Fruit fly (Drosophila melanogaster): ENCODE results near the gene myo.

Gene myo

DNA sequence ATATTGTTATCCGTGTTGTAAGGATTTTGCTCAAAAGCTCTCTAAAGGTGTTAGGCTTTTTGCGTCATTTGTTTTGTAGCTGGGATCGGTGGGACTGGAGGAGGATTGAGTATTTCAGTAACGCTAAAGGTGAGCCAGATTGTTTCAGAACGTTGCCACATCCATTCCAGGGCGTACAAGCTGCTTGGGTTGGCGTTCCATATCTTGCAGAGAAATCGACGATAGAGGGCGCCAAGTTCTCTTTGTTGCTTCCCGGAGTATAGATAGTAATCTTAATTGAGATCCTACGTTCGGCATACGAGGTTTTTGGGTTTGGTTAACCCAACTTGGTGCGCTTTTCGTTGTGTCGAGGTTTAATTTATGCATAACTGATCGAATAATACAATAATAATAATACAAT lies 22.8 kb upstream of the myo start:
- TF ChIP-seq CG14655 (GFP tag; optimal IDR thresholded peaks at IDR 0.05) (no peak), CG13204 (GFP tag; optimal IDR thresholded peaks at IDR 0.05) (no peak), Pif1A (GFP tag; optimal IDR thresholded peaks at IDR 0.05) (no peak), CG8159 (tag; optimal IDR thresholded peaks at IDR 0.05) (no peak), D1 (tag; optimal IDR thresholded peaks at IDR 0.05) (no peak), CG15710 (tag; optimal IDR thresholded peaks at IDR 0.05) (no peak), EcR (GFP tag; optimal IDR thresholded peaks at IDR 0.05) (no peak)

- TF ChIP-seq fd96Ca (GFP tag; IDR thresholded peaks at IDR 0.05) = no peak
These were observed 17.0 kb upstream of the myo start for dm6 chr4:712897-713296.

dm6 chr4:709730-710129 lies 13.9 kb upstream of the myo start:
- TF ChIP-seq CG4496 (GFP tag; IDR thresholded peaks at IDR 0.05) (no peak), fd96Ca (GFP tag; IDR thresholded peaks at IDR 0.05) (no peak), Snoo (tag; optimal IDR thresholded peaks at IDR 0.05) (no peak), Ets98B (GFP tag; IDR thresholded peaks at IDR 0.05) (no peak), D1 (tag; optimal IDR thresholded peaks at IDR 0.05) (no peak), CG34367 (tag; optimal IDR thresholded peaks at IDR 0.05) (no peak), CG10348 (GFP tag; IDR thresholded peaks at IDR 0.05) (no peak)

DNA sequence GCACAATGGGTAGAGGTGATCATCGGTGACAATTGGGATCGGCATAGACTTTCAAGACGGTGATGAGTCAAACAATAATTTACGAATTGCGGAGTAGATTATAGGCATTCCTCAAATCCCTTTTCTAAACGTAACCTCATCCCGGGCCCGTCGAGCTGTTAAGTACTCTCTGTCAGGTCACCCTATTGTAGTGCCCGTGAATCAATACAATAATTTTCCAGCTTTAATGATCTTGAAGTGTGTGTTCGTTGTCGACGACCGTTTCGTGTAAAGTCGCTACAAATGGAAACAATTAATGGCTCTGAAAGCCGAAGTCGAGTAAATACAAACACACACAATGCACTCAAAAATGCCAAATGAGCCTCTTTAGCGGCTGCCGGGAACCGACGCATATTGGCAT lies 12.8 kb upstream of the myo start:
- TF ChIP-seq CG34367 (tag; optimal IDR thresholded peaks at IDR 0.05) (no peak), CG15710 (tag; optimal IDR thresholded peaks at IDR 0.05) (no peak), CG4496 (GFP tag; IDR thresholded peaks at IDR 0.05) (no peak), CG17806 (tag; optimal IDR thresholded peaks at IDR 0.05) (no peak), EcR (GFP tag; optimal IDR thresholded peaks at IDR 0.05) (no peak), CG12605 (GFP tag; IDR thresholded peaks at IDR 0.05) (no peak), CG10348 (GFP tag; IDR thresholded peaks at IDR 0.05) (no peak), fd96Ca (GFP tag; IDR thresholded peaks at IDR 0.05) (no peak), Snoo (tag; optimal IDR thresholded peaks at IDR 0.05) (no peak), CG14655 (GFP tag; optimal IDR thresholded peaks at IDR 0.05) (no peak), CG13204 (GFP tag; optimal IDR thresholded peaks at IDR 0.05) (no peak), CG32121 (GFP tag; IDR thresholded peaks at IDR 0.05) (no peak), Pif1B (GFP tag; optimal IDR thresholded peaks at IDR 0.05) (no peak)

- TF ChIP-seq CG14655 (GFP tag; optimal IDR thresholded peaks at IDR 0.05) (no peak), Pif1B (GFP tag; optimal IDR thresholded peaks at IDR 0.05) (no peak), gl (tag; optimal IDR thresholded peaks at IDR 0.05) (no peak), Pif1A (GFP tag; optimal IDR thresholded peaks at IDR 0.05) (no peak), CG4496 (GFP tag; IDR thresholded peaks at IDR 0.05) (no peak)
These were observed 11.0 kb upstream of the myo start for dm6 chr4:706847-707246.

DNA sequence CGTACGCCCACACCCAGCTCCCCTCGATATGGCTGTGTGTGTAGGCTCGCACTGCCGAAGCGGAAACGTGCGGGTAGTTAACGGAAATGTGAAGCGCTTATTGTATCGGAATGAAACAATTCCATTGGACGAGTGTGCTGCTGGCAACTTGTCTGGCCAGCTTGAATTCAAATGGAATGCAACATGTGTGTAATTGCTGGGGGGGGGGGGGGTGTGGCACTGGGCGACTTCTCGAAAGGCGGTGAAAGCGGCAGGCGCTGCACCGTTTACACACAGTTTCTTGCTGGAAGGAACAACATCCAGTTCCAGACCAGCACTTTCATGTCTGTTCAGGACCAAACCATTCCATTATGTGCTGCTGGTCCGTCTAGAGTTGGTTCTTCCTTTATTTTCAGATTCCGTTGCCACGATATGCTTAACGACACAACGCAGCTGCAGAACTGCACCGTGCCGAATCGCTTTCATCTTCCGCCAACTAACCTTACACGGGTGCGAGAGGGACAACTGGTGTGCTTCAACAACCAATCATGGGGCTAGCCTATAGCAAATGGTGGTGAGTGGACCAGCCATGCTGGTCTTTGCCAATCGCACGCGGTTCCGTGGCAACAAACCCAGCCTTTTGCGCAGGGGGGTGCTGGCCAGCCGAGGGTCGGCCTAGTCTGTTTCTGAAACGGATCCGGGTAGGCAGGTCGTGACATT lies 8.3 kb upstream of the myo start:
- TF ChIP-seq CG15710 (tag; optimal IDR thresholded peaks at IDR 0.05) (no peak), CG12605 (GFP tag; IDR thresholded peaks at IDR 0.05) (no peak), Ets98B (GFP tag; IDR thresholded peaks at IDR 0.05) (no peak), gl (tag; optimal IDR thresholded peaks at IDR 0.05) (no peak), rn (GFP tag; IDR thresholded peaks at IDR 0.05) (no peak), D1 (tag; optimal IDR thresholded peaks at IDR 0.05) (no peak), Snoo (tag; optimal IDR thresholded peaks at IDR 0.05) (no peak), CG14655 (GFP tag; optimal IDR thresholded peaks at IDR 0.05) (no peak), CG17806 (tag; optimal IDR thresholded peaks at IDR 0.05) (no peak), CG10348 (GFP tag; IDR thresholded peaks at IDR 0.05) (no peak), fd96Ca (GFP tag; IDR thresholded peaks at IDR 0.05) (no peak)

DNA sequence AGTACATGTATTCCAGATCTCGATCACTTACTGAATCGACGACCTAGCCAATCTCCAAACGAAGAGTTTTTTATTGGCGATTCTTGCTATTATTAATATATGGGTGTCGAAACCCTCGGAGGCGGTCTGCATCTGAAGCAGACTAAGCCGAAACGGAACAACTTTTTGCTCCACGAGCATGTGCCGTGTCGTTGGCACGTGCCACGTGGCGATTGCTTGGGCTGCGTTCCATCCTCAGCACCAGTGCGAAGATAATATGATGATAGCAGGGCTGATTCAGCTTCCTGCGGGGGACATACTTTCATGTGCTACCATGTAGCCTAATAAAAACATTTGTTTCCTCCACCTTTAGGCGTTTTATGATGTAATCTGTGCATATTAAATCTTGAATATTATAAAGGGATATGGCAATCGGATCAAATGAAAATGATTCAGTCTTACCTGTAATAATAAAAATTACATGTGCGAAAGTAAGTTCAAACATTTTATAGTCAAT lies 7.0 kb upstream of the myo start:
- TF ChIP-seq Ets98B (GFP tag; IDR thresholded peaks at IDR 0.05) = no peak
- no peak for TF ChIP-seq Snoo (tag; optimal IDR thresholded peaks at IDR 0.05)
- no peak for TF ChIP-seq CG8159 (tag; optimal IDR thresholded peaks at IDR 0.05)
- TF ChIP-seq CG32121 (GFP tag; IDR thresholded peaks at IDR 0.05) = no peak
- no peak for TF ChIP-seq Pif1A (GFP tag; optimal IDR thresholded peaks at IDR 0.05)
- no peak for TF ChIP-seq CG8301 (tag; optimal IDR thresholded peaks at IDR 0.05)
- no peak for TF ChIP-seq Pif1B (GFP tag; optimal IDR thresholded peaks at IDR 0.05)
- TF ChIP-seq CG13204 (GFP tag; optimal IDR thresholded peaks at IDR 0.05) = no peak
- TF ChIP-seq CG4496 (GFP tag; IDR thresholded peaks at IDR 0.05) = no peak
- no peak for TF ChIP-seq CG12605 (GFP tag; IDR thresholded peaks at IDR 0.05)
- TF ChIP-seq fd96Ca (GFP tag; IDR thresholded peaks at IDR 0.05) = no peak
- no peak for TF ChIP-seq CG17806 (tag; optimal IDR thresholded peaks at IDR 0.05)
- TF ChIP-seq CG14655 (GFP tag; optimal IDR thresholded peaks at IDR 0.05) = no peak
- TF ChIP-seq CG10348 (GFP tag; IDR thresholded peaks at IDR 0.05) = no peak
- TF ChIP-seq gl (tag; optimal IDR thresholded peaks at IDR 0.05) = no peak
- TF ChIP-seq D1 (tag; optimal IDR thresholded peaks at IDR 0.05) = no peak
- TF ChIP-seq EcR (GFP tag; optimal IDR thresholded peaks at IDR 0.05) = no peak
- TF ChIP-seq CG34367 (tag; optimal IDR thresholded peaks at IDR 0.05) = no peak
- TF ChIP-seq CG9948 (tag; optimal IDR thresholded peaks at IDR 0.05) = no peak
- no peak for TF ChIP-seq CG15710 (tag; optimal IDR thresholded peaks at IDR 0.05)
